Fruit fly (Drosophila melanogaster): ENCODE data around the gene CG14840.

Gene CG14840

dm6 chr3R:14275519-14276172 is 14.6 kb upstream of the CG14840 start:
- TF ChIP-seq CTCF (optimal IDR thresholded peaks at IDR 0.05), result no peak
- TF ChIP-seq CG8478 (optimal IDR thresholded peaks at IDR 0.05), result no peak

- TF ChIP-seq CG8478 (optimal IDR thresholded peaks at IDR 0.05), result no peak
- TF ChIP-seq CTCF (optimal IDR thresholded peaks at IDR 0.05), result no peak
Measured at dm6 chr3R:14262087-14262486, 1.1 kb upstream of the CG14840 start, which contains the start of the genes CG14839 and CG14841. CG14839 (plus strand) TSS chr3R:14262387. CG14841 (minus strand) TSS chr3R:14262418.

DNA sequence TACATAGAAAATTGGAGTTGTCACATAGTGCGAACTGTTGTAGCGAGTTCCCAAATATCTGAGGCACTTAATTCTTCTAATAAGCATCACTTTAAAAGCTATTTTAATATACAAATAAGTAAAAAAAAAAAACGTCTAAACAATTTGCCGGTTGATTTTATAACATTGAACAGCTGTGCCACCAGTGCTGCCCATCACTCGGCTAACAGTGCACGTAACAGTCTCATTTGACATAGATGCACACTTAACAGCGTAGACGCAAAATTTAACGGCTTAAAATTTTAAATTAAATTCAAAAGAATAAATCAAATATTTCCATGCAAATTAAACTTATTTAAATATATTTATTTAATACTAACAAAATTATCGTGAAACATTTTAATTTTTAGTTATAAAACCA is 1.2 kb downstream of the CG14840 start, which contains the start of gene MetRS-m:
Gene MetRS-m, minus strand, starts transcription at position 171 of the 400 bp plus-strand sequence.
- TF ChIP-seq CG8478 (optimal IDR thresholded peaks at IDR 0.05) (no peak), CTCF (optimal IDR thresholded peaks at IDR 0.05) (no peak)

- no peak for TF ChIP-seq CTCF (optimal IDR thresholded peaks at IDR 0.05)
Measured at dm6 chr3R:14255808-14256207, 5.2 kb downstream of the CG14840 start, which contains the start of gene CG43179. CG43179 (plus strand) TSS chr3R:14256108.

- TF ChIP-seq CG8478 (optimal IDR thresholded peaks at IDR 0.05) (no peak), CTCF (optimal IDR thresholded peaks at IDR 0.05) (no peak)
Measured at dm6 chr3R:14245371-14245770, 15.6 kb downstream of the CG14840 start, which contains the start of gene CG9616. CG9616 (minus strand) TSS chr3R:14245471.

DNA sequence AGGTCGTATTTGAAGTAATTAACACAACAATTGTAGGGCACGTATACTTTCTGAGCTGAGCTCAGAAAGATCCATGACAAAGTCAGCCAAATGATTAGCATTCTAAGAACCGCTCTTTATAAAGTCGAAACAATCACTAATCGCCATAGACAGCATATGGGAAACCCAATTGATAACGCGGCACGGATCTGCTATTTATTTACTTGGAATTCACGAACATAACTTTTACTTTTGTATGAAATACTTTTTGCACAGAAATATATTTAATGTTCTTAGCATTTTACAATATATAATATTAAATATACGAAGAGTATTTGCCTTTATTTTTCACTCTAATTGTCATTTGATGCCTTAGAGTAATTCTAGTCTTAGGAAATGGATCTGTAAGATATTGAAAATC is 16.4 kb downstream of the CG14840 start, which contains the start of gene CG43291:
Gene CG43291, minus strand, starts transcription at position 101 of the 400 bp plus-strand sequence.
- no peak for TF ChIP-seq CTCF (optimal IDR thresholded peaks at IDR 0.05)
- no peak for TF ChIP-seq CG8478 (optimal IDR thresholded peaks at IDR 0.05)

DNA sequence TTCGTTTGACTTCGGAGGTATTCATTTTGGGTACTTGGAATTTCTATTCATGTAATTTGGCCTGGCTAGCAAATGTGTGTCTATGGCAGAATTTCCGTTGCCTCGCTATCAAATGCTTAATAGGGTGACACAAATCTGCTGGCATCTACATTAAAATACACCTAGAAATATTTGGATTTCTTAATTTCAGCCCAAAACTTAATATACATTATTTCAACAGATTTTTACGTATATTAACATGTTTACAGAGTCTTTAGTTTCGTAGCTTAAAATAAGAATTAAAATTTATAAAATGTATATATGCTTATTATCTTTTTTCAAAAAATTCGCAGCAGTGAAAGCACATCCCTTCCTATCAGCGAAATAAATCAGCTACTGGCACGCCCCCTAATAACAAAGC is 32.0 kb downstream of the CG14840 start, which contains the start of gene CG9624:
Gene CG9624, minus strand, starts transcription at position 101 of the 400 bp plus-strand sequence.
- TF ChIP-seq CG8478 (optimal IDR thresholded peaks at IDR 0.05), result no peak
- TF ChIP-seq CTCF (optimal IDR thresholded peaks at IDR 0.05), result no peak

- TF ChIP-seq CG8478 (optimal IDR thresholded peaks at IDR 0.05) (no peak), CTCF (optimal IDR thresholded peaks at IDR 0.05) (no peak)
Measured at dm6 chr3R:14226662-14227061, 34.4 kb downstream of the CG14840 start, which contains the start of gene CG9631. CG9631 (minus strand) TSS chr3R:14226762.

DNA sequence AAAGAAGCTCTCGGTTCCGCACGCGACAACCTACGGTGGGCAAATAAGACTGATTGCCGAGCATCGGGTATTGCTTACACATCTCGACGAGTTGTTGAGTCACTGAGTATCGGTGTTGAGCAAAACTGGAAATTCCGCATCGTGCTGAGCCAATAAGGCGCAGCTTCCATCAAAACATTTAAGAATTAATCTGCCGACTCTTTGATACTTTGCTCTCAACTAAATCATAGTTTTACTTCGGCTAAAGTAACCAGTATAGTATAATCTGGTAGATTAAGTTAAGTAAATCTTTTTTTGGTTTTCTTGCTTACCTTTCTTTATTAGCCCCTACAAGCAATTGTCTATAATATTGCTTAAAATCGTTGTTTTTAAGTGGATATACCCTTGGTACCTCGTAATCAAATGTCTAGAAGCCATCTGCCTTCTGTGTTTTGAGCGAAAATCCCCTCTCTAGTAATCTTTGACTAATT is 36.9 kb downstream of the CG14840 start, which contains the start of gene Sp212:
Gene Sp212, minus strand, starts transcription at position 51 of the 470 bp plus-strand sequence.
- TF ChIP-seq CG8478 (optimal IDR thresholded peaks at IDR 0.05) (no peak), CTCF (optimal IDR thresholded peaks at IDR 0.05) (no peak)

DNA sequence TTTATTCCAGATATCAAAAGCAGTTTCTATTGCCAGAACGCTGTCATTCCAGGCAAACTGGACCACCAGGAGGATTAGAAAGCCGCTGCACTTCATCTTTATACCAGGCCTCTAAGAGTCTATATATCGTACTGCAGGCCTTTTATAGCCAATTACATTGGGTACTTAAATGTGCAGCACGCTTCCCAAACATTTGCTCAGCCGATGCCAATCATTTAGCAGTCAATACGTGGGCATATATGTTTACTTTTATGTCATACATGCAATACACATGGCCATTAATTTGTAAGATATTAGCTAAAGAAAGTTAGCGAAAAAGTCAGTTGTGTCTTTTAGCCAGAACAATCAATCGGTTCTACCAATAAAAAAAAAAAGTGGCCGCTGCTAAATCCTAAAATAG is 39.5 kb downstream of the CG14840 start, which contains the start of gene CG33109:
Gene CG33109, minus strand, starts transcription at position 101 of the 400 bp plus-strand sequence.
- no peak for TF ChIP-seq CTCF (optimal IDR thresholded peaks at IDR 0.05)
- no peak for TF ChIP-seq CG8478 (optimal IDR thresholded peaks at IDR 0.05)

dm6 chr3R:14220105-14220504 is 40.9 kb downstream of the CG14840 start, which contains the start of gene CG31326:
CG31326 (minus strand) TSS chr3R:14220205.
- no peak for TF ChIP-seq CG8478 (optimal IDR thresholded peaks at IDR 0.05)
- TF ChIP-seq CTCF (optimal IDR thresholded peaks at IDR 0.05), result no peak

DNA sequence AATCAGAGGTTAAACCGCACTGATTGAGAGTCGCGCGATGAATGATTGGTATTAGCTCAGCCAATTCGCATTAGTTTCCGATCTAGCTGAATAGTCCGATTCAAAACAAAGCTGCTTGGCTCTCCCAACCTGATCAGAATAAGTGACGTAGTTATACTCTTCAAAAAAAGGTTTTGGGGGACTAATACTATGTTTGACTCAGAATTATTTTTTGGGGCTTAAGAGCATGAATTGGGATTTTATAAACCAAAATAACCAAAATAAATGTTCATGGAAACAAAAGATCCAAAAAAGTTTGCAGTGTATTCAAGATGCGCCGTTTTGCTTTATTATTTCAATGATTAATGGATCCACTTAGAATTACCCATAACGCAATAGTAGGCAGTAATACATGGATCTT is 43.2 kb downstream of the CG14840 start, which contains the start of gene CG9649:
Gene CG9649, minus strand, starts transcription at position 44 of the 400 bp plus-strand sequence.
- TF ChIP-seq CTCF (optimal IDR thresholded peaks at IDR 0.05) (no peak), CG8478 (optimal IDR thresholded peaks at IDR 0.05) (no peak)

DNA sequence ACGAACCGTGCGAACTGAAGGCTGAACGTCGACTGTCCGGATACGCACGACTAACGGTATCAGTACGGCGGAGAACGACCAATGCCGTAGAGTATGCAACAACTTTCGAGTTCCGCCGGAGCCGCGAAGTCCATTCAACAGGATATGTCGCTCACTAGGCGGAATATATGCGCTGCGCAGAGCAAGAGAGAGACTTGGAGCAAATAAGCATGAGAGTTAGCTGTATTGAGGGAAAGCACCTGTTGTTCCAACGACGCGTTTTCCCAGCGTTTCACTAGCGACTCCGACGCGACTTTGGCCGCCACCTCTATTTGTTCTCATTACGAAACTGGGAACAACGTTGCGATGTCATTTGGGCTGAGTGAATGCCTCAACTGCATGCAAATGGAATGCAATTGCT is 46.2 kb downstream of the CG14840 start, which contains the start of gene Dop1R1:
Gene Dop1R1, minus strand, starts transcription at position 35 of the 400 bp plus-strand sequence.
- no peak for TF ChIP-seq CTCF (optimal IDR thresholded peaks at IDR 0.05)
- TF ChIP-seq CG8478 (optimal IDR thresholded peaks at IDR 0.05), result no peak

All from S2 (cell line).